Worm (Caenorhabditis elegans): ENCODE data around the gene F47B8.4.
A peak's percentile ranks its signal among the peaks of the same experiment; 100 is the strongest.

Gene F47B8.4

DNA sequence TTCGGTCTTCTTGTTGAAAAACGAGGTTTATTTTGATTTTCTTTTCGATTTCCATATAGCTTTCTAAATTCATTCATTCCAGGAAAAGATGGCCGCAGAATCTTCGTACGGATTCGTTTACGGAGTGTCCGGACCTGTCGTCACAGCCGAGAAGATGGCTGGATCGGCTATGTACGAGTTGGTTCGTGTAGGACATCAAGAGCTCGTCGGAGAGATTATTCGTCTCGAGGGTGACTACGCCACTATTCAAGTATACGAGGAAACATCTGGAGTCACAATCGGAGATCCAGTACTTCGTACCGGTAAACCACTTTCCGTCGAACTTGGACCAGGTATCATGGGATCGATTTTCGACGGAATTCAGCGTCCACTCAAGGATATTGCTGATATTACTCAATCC is 27.2 kb upstream of the F47B8.4 start, which contains the start of gene vha-13:
vha-13 (plus strand) TSS at position 81 of the 400 bp plus-strand sequence.
- TF ChIP-seq nhr-12 (tag; optimal IDR thresholded peaks at IDR 0.05) (no peak), ceh-43 (GFP tag; optimal IDR thresholded peaks at IDR 0.05) (no peak), elt-3 (tag; optimal IDR thresholded peaks at IDR 0.05) (no peak), cnd-1 (tag; optimal IDR thresholded peaks at IDR 0.05) (no peak), drap-1 (GFP tag; optimal IDR thresholded peaks at IDR 0.05) (no peak), unc-39 (tag; optimal IDR thresholded peaks at IDR 0.05) (no peak), nhr-2 (tag; optimal IDR thresholded peaks at IDR 0.05) (no peak), mep-1 (tag; optimal IDR thresholded peaks at IDR 0.05) (no peak), unc-120 (tag; optimal IDR thresholded peaks at IDR 0.05; ENCODE audit: poor library complexity, severe bottlenecking) (no peak), nhr-237 (tag; optimal IDR thresholded peaks at IDR 0.05) (no peak), hlh-1 (tag; optimal IDR thresholded peaks at IDR 0.05) (no peak), ceh-83 (GFP tag; optimal IDR thresholded peaks at IDR 0.05) (no peak), ham-2 (GFP tag; optimal IDR thresholded peaks at IDR 0.05) (no peak), sem-2 (GFP tag; optimal IDR thresholded peaks at IDR 0.05) (no peak), pha-4 (tag; optimal IDR thresholded peaks at IDR 0.05) (no peak), flh-1 (GFP tag; optimal IDR thresholded peaks at IDR 0.05) (no peak), sptf-1 (tag; optimal IDR thresholded peaks at IDR 0.05) (no peak), lsy-2 (tag; optimal IDR thresholded peaks at IDR 0.05) (no peak), blmp-1 (tag; optimal IDR thresholded peaks at IDR 0.05) (no peak), ztf-11 (tag; optimal IDR thresholded peaks at IDR 0.05) (no peak)

DNA sequence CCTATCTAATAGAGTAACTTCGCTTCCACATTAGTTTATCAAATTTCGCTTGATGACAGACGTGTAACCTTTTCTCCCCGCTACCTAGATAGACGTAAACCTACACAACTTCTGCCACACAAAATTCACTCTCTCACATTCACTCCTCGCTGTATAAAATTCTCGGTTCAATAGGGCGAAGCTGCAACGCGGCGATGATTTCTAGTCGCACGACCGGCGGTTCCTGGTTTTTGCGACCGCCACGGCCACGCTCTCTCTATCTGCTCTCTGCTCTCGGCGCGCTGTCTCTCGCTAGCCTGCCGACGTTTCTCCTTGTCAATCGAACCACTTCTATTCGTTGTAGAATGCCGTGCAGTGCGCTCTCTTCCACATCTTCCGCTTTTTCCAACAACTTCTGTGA is 26.5 kb upstream of the F47B8.4 start:
- peak; percentile 54 for TF ChIP-seq ham-2 (GFP tag; optimal IDR thresholded peaks at IDR 0.05)
- TF ChIP-seq nhr-237 (tag; optimal IDR thresholded peaks at IDR 0.05), result peak; percentile 56
- peak; percentile 9 for TF ChIP-seq ces-1 (GFP tag; optimal IDR thresholded peaks at IDR 0.05)
- TF ChIP-seq lsy-2 (tag; optimal IDR thresholded peaks at IDR 0.05), result peak; percentile 31
- TF ChIP-seq sptf-1 (tag; optimal IDR thresholded peaks at IDR 0.05), result no peak
- peak; percentile 32 for TF ChIP-seq ceh-83 (GFP tag; optimal IDR thresholded peaks at IDR 0.05)
- TF ChIP-seq ceh-43 (GFP tag; optimal IDR thresholded peaks at IDR 0.05), result no peak
- no peak for TF ChIP-seq blmp-1 (tag; optimal IDR thresholded peaks at IDR 0.05)
- TF ChIP-seq nhr-76 (tag; optimal IDR thresholded peaks at IDR 0.05), result no peak
- no peak for TF ChIP-seq flh-1 (GFP tag; optimal IDR thresholded peaks at IDR 0.05)
- TF ChIP-seq cnd-1 (tag; optimal IDR thresholded peaks at IDR 0.05), result no peak
- no peak for TF ChIP-seq nhr-12 (tag; optimal IDR thresholded peaks at IDR 0.05)
- TF ChIP-seq tbx-8 (GFP tag; optimal IDR thresholded peaks at IDR 0.05), result no peak
- no peak for TF ChIP-seq nhr-2 (tag; optimal IDR thresholded peaks at IDR 0.05)
- TF ChIP-seq elt-1 (tag; optimal IDR thresholded peaks at IDR 0.05; ENCODE audit: borderline replicate concordance, insufficient read depth), result no peak
- no peak for TF ChIP-seq hlh-1 (tag; optimal IDR thresholded peaks at IDR 0.05)
- peak; percentile 58 for TF ChIP-seq drap-1 (GFP tag; optimal IDR thresholded peaks at IDR 0.05)
- TF ChIP-seq ceh-39 (tag; optimal IDR thresholded peaks at IDR 0.05), result no peak
- no peak for TF ChIP-seq zip-8 (tag; optimal IDR thresholded peaks at IDR 0.05)
- TF ChIP-seq unc-120 (tag; optimal IDR thresholded peaks at IDR 0.05; ENCODE audit: poor library complexity, severe bottlenecking), result no peak
- no peak for TF ChIP-seq unc-39 (tag; optimal IDR thresholded peaks at IDR 0.05)
- peak; percentile 2 for TF ChIP-seq M03D4.4 (tag; optimal IDR thresholded peaks at IDR 0.05)
- no peak for TF ChIP-seq nhr-28 (tag; optimal IDR thresholded peaks at IDR 0.05)
- TF ChIP-seq sem-2 (GFP tag; optimal IDR thresholded peaks at IDR 0.05), result no peak
- peak; percentile 12 for TF ChIP-seq ztf-11 (tag; optimal IDR thresholded peaks at IDR 0.05)
- no peak for TF ChIP-seq pha-4 (tag; optimal IDR thresholded peaks at IDR 0.05)
- TF ChIP-seq mab-5 (tag; optimal IDR thresholded peaks at IDR 0.05), result no peak
- peak; percentile 6 for TF ChIP-seq mep-1 (tag; optimal IDR thresholded peaks at IDR 0.05)
- peak; percentile 9 for TF ChIP-seq unc-62 (GFP tag; optimal IDR thresholded peaks at IDR 0.05)
- TF ChIP-seq snpc-4 (tag; optimal IDR thresholded peaks at IDR 0.05), result no peak
- no peak for TF ChIP-seq mls-2 (tag; optimal IDR thresholded peaks at IDR 0.05)
- no peak for TF ChIP-seq elt-3 (tag; optimal IDR thresholded peaks at IDR 0.05)
- no peak for TF ChIP-seq lin-32 (GFP tag; optimal IDR thresholded peaks at IDR 0.05)
- TF ChIP-seq lin-13 (tag; optimal IDR thresholded peaks at IDR 0.05), result no peak
- no peak for TF ChIP-seq bed-3 (GFP tag; optimal IDR thresholded peaks at IDR 0.05)

- no peak for TF ChIP-seq ces-1 (GFP tag; optimal IDR thresholded peaks at IDR 0.05)
- no peak for TF ChIP-seq unc-120 (tag; optimal IDR thresholded peaks at IDR 0.05; ENCODE audit: poor library complexity, severe bottlenecking)
- TF ChIP-seq pha-4 (tag; optimal IDR thresholded peaks at IDR 0.05), result no peak
- TF ChIP-seq lsy-2 (tag; optimal IDR thresholded peaks at IDR 0.05), result no peak
- no peak for TF ChIP-seq ceh-83 (GFP tag; optimal IDR thresholded peaks at IDR 0.05)
- TF ChIP-seq lin-32 (GFP tag; optimal IDR thresholded peaks at IDR 0.05), result no peak
- no peak for TF ChIP-seq blmp-1 (tag; optimal IDR thresholded peaks at IDR 0.05)
- TF ChIP-seq nhr-28 (tag; optimal IDR thresholded peaks at IDR 0.05), result no peak
- no peak for TF ChIP-seq sem-2 (GFP tag; optimal IDR thresholded peaks at IDR 0.05)
- no peak for TF ChIP-seq drap-1 (GFP tag; optimal IDR thresholded peaks at IDR 0.05)
Measured at ce11 chrV:14350498-14350897, 26.0 kb upstream of the F47B8.4 start.

All from whole organism, mixed stage, embryonic.